Worm (Caenorhabditis elegans) whole organism, young adult: ENCODE measurements around the gene Y54G11A.3.

Experiments used
- B0261.1 ChIP-seq: sonication (generic microtip); optimal IDR thresholded peaks from 2 replicates; lab custom pipeline; 2016; ENCODE audit warnings: mild to moderate bottlenecking, missing genetic modification characterization, moderate library complexity, missing compliant biosample characterization
- F52B5.7 ChIP-seq: sonication (generic microtip); optimal IDR thresholded peaks from 2 replicates; lab custom pipeline; 2016; ENCODE audit warnings: mild to moderate bottlenecking, missing genetic modification characterization, missing compliant biosample characterization
- F55B11.4 ChIP-seq: sonication (generic microtip); optimal IDR thresholded peaks from 2 replicates; lab custom pipeline; 2016; ENCODE audit warnings: missing compliant biosample characterization, missing genetic modification characterization, borderline replicate concordance; ENCODE audit not compliant: insufficient read depth
- F57C9.4 ChIP-seq: sonication (generic microtip); optimal IDR thresholded peaks from 2 replicates; lab custom pipeline; 2017; ENCODE audit warnings: mild to moderate bottlenecking, missing genetic modification characterization, missing compliant biosample characterization
- T26A5.8 ChIP-seq: sonication (generic microtip); optimal IDR thresholded peaks from 2 replicates; lab custom pipeline; 2016; ENCODE audit warnings: missing genetic modification characterization, missing compliant biosample characterization
- Y53G8AR.9 ChIP-seq: fragments of 200-800 bp; sonication (Bioruptor generic); conservative IDR thresholded peaks from 2 replicates; pipeline ENCODE4 v1.3.6; 2022; ENCODE audit warnings: missing genetic modification reagents, missing genetic modification characterization, missing compliant biosample characterization
- Y67H2A.10 ChIP-seq: fragments of 200-800 bp; sonication (Bioruptor generic); conservative IDR thresholded peaks from 2 replicates; pipeline ENCODE4 v1.3.6; 2022; ENCODE audit warnings: missing genetic modification reagents, missing genetic modification characterization, missing compliant biosample characterization
- Y95B8A.8 ChIP-seq: fragments of 200-800 bp; sonication (Bioruptor generic); IDR thresholded peaks from 2 replicates; pipeline ENCODE4 v1.3.6; 2022; ENCODE audit warnings: missing genetic modification reagents, missing genetic modification characterization, missing compliant biosample characterization
- ZK185.1 ChIP-seq: sonication (generic microtip); optimal IDR thresholded peaks from 2 replicates; lab custom pipeline; 2016; ENCODE audit warnings: mild to moderate bottlenecking, missing genetic modification characterization, missing compliant biosample characterization; ENCODE audit not compliant: poor library complexity, severe bottlenecking
- akir-1 ChIP-seq: fragments of 200-800 bp; sonication (Bioruptor generic); optimal IDR thresholded peaks from 2 replicates; lab custom pipeline; 2018; ENCODE audit warnings: mild to moderate bottlenecking, missing genetic modification characterization, moderate library complexity, missing compliant biosample characterization
- attf-3 ChIP-seq: fragments of 200-800 bp; sonication (Bioruptor generic); conservative IDR thresholded peaks from 2 replicates; pipeline ENCODE4 v1.3.6; 2022; ENCODE audit warnings: missing genetic modification reagents, missing genetic modification characterization, missing compliant biosample characterization
- attf-5 ChIP-seq: fragments of 200-800 bp; sonication (Bioruptor generic); optimal IDR thresholded peaks from 2 replicates; lab custom pipeline; 2018; ENCODE audit warnings: mild to moderate bottlenecking, missing genetic modification characterization, missing compliant biosample characterization
- attf-6 ChIP-seq: fragments of 200-800 bp; sonication (Bioruptor generic); IDR thresholded peaks from 2 replicates; pipeline ENCODE4 v1.3.6; 2022; ENCODE audit warnings: missing genetic modification reagents, missing genetic modification characterization, missing compliant biosample characterization
- ceh-100 ChIP-seq: fragments of 200-800 bp; sonication (Bioruptor generic); IDR thresholded peaks from 2 replicates; pipeline ENCODE4 v1.3.6; 2022; ENCODE audit warnings: missing genetic modification reagents, missing genetic modification characterization, missing compliant biosample characterization
- ceh-91 ChIP-seq: fragments of 200-800 bp; sonication (Bioruptor generic); IDR thresholded peaks from 2 replicates; pipeline ENCODE4 v1.3.6; 2022; ENCODE audit warnings: missing genetic modification reagents, missing genetic modification characterization, missing compliant biosample characterization
- die-1 ChIP-seq: sonication (generic microtip); optimal IDR thresholded peaks from 2 replicates; lab custom pipeline; 2016; ENCODE audit warnings: missing genotype, mild to moderate bottlenecking, missing genetic modification characterization, missing compliant biosample characterization
- dox-1 ChIP-seq: fragments of 200-800 bp; sonication (Bioruptor generic); IDR thresholded peaks from 2 replicates; pipeline ENCODE4 v1.3.6; 2022; ENCODE audit warnings: missing genetic modification reagents, missing genetic modification characterization, missing compliant biosample characterization
- dpff-1 ChIP-seq: sonication (generic microtip); optimal IDR thresholded peaks from 2 replicates; lab custom pipeline; 2017; ENCODE audit warnings: mild to moderate bottlenecking, missing genetic modification characterization, missing compliant biosample characterization
- egl-44 ChIP-seq: fragments of 200-800 bp; sonication (Bioruptor generic); IDR thresholded peaks from 2 replicates; pipeline ENCODE4 v1.3.6; 2022; ENCODE audit warnings: missing genetic modification reagents, missing genetic modification characterization, missing compliant biosample characterization
- egrh-3 ChIP-seq: fragments of 200-800 bp; sonication (Bioruptor generic); IDR thresholded peaks from 2 replicates; pipeline ENCODE4 v1.3.6; 2022; ENCODE audit warnings: missing genetic modification reagents, missing genetic modification characterization, missing compliant biosample characterization
- ets-4 ChIP-seq: fragments of 200-800 bp; sonication (Bioruptor generic); optimal IDR thresholded peaks from 2 replicates; lab custom pipeline; 2018; ENCODE audit warnings: mild to moderate bottlenecking, missing genetic modification characterization, missing compliant biosample characterization
- fkh-3 ChIP-seq: sonication (generic microtip); optimal IDR thresholded peaks from 2 replicates; lab custom pipeline; 2016; ENCODE audit warnings: mild to moderate bottlenecking, missing genetic modification characterization, missing compliant biosample characterization
- hlh-12 ChIP-seq: sonication (generic microtip); optimal IDR thresholded peaks from 2 replicates; lab custom pipeline; 2016; ENCODE audit warnings: missing genetic modification characterization, missing compliant biosample characterization
- hsf-1 ChIP-seq: fragments of 200-800 bp; sonication (Bioruptor generic); IDR thresholded peaks from 2 replicates; pipeline ENCODE4 v1.3.6; 2022; ENCODE audit warnings: missing genetic modification reagents, missing genetic modification characterization, missing compliant biosample characterization
- lag-1 ChIP-seq: fragments of 200-800 bp; sonication (Bioruptor generic); IDR thresholded peaks from 2 replicates; pipeline ENCODE4 v1.3.6; 2022; ENCODE audit warnings: missing genetic modification reagents, missing genetic modification characterization, missing compliant biosample characterization
- lin-35 ChIP-seq, 3 experiments: fragments of 150-350 bp in 2 of 3; sonication (generic microtip) in 1 of 3; optimal IDR thresholded peaks; 2 replicates each; lab custom pipeline; 2014 to 2018; ENCODE audit warnings: missing biosample characterization in 3 of 3, missing genetic modification characterization in 3 of 3, missing genetic modification reagents in 3 of 3
- madf-3 ChIP-seq: fragments of 200-800 bp; sonication (Bioruptor generic); IDR thresholded peaks from 2 replicates; pipeline ENCODE4 v1.3.6; 2022; ENCODE audit warnings: missing genetic modification reagents, missing genetic modification characterization, missing compliant biosample characterization
- madf-6 ChIP-seq: fragments of 200-800 bp; sonication (Bioruptor generic); IDR thresholded peaks from 2 replicates; pipeline ENCODE4 v1.3.6; 2022; ENCODE audit warnings: missing genetic modification reagents, missing genetic modification characterization, missing compliant biosample characterization
- mel-28 ChIP-seq: sonication (generic microtip); optimal IDR thresholded peaks from 2 replicates; lab custom pipeline; 2016; ENCODE audit warnings: borderline replicate concordance, mild to moderate bottlenecking, missing genetic modification characterization, missing compliant biosample characterization
- mxl-1 ChIP-seq: sonication (generic microtip); optimal IDR thresholded peaks from 2 replicates; lab custom pipeline; 2016; ENCODE audit warnings: missing genetic modification characterization, missing compliant biosample characterization
- nfya-1 ChIP-seq: sonication (generic microtip); optimal IDR thresholded peaks from 2 replicates; lab custom pipeline; 2017; ENCODE audit warnings: antibody characterized with exemption, missing compliant biosample characterization, missing genetic modification characterization, borderline replicate concordance; ENCODE audit not compliant: insufficient read depth
- nfyb-1 ChIP-seq: fragments of 200-800 bp; sonication (Bioruptor generic); IDR thresholded peaks from 2 replicates; pipeline ENCODE4 v1.3.6; 2022; ENCODE audit warnings: missing genetic modification reagents, missing genetic modification characterization, missing compliant biosample characterization
- nhr-80 ChIP-seq: sonication (generic microtip); optimal IDR thresholded peaks from 2 replicates; lab custom pipeline; 2016; ENCODE audit warnings: missing genetic modification characterization, missing compliant biosample characterization
- pbrm-1 ChIP-seq: fragments of 200-800 bp; sonication (Bioruptor generic); IDR thresholded peaks from 2 replicates; pipeline ENCODE4 v1.3.6; 2022; ENCODE audit warnings: missing genetic modification reagents, missing genetic modification characterization, missing compliant biosample characterization
- rcor-1 ChIP-seq: fragments of 200-800 bp; sonication (Bioruptor generic); IDR thresholded peaks from 2 replicates; pipeline ENCODE4 v1.3.6; 2022; ENCODE audit warnings: missing genetic modification reagents, missing genetic modification characterization, missing compliant biosample characterization
- repo-1 ChIP-seq: sonication (generic microtip); optimal IDR thresholded peaks from 2 replicates; lab custom pipeline; 2017; ENCODE audit warnings: mild to moderate bottlenecking, missing genetic modification characterization, missing compliant biosample characterization
- snpc-1.3 ChIP-seq: sonication (generic microtip); optimal IDR thresholded peaks from 2 replicates; lab custom pipeline; 2017; ENCODE audit warnings: missing genetic modification characterization, mild to moderate bottlenecking, missing compliant biosample characterization, antibody characterized with exemption, moderate library complexity, missing genotype, missing genetic modification reagents; ENCODE audit not compliant: insufficient read depth
- snpc-3.4 ChIP-seq: sonication (generic microtip); optimal IDR thresholded peaks from 2 replicates; lab custom pipeline; 2017; ENCODE audit warnings: missing genetic modification characterization, mild to moderate bottlenecking, missing compliant biosample characterization, antibody characterized with exemption, moderate library complexity, missing genotype, missing genetic modification reagents
- snpc-4 ChIP-seq, 5 experiments: fragments of 150-350 bp in 1 of 5; sonication (generic microtip) in 4 of 5; optimal IDR thresholded peaks; 2 replicates each; lab custom pipeline; 2014 to 2018; ENCODE audit warnings: missing genetic modification characterization in 5 of 5, missing biosample characterization in 3 of 5, antibody characterized with exemption in 2 of 5, mild to moderate bottlenecking in 2 of 5, missing compliant biosample characterization in 2 of 5, missing genotype in 2 of 5, moderate library complexity in 2 of 5, missing genetic modification reagents in 1 of 5
- tbx-9 ChIP-seq: sonication (generic microtip); optimal IDR thresholded peaks from 2 replicates; lab custom pipeline; 2016; ENCODE audit warnings: borderline replicate concordance, missing genetic modification characterization, inconsistent platforms, missing compliant biosample characterization
- tlf-1 ChIP-seq: fragments of 200-800 bp; sonication (Bioruptor generic); optimal IDR thresholded peaks from 2 replicates; lab custom pipeline; 2018; ENCODE audit warnings: mild to moderate bottlenecking, missing genetic modification characterization, missing compliant biosample characterization
- unc-62 ChIP-seq: fragments of 150-350 bp; optimal IDR thresholded peaks from 2 replicates; lab custom pipeline; 2014; ENCODE audit warnings: missing biosample characterization, missing genetic modification reagents, missing genetic modification characterization
- ztf-18 ChIP-seq: sonication (generic microtip); optimal IDR thresholded peaks from 2 replicates; lab custom pipeline; 2016; ENCODE audit warnings: missing genotype, mild to moderate bottlenecking, missing genetic modification characterization, missing compliant biosample characterization
- ztf-22 ChIP-seq: fragments of 200-800 bp; sonication (Bioruptor generic); optimal IDR thresholded peaks from 2 replicates; lab custom pipeline; 2018; ENCODE audit warnings: mild to moderate bottlenecking, missing genetic modification characterization, moderate library complexity, missing compliant biosample characterization
- ztf-26 ChIP-seq: sonication (generic microtip); optimal IDR thresholded peaks from 2 replicates; lab custom pipeline; 2017; ENCODE audit warnings: missing genetic modification characterization, missing compliant biosample characterization
- ztf-28 ChIP-seq: fragments of 200-800 bp; sonication (Bioruptor generic); IDR thresholded peaks from 2 replicates; pipeline ENCODE4 v1.3.6; 2022; ENCODE audit warnings: missing genetic modification reagents, missing genetic modification characterization, missing compliant biosample characterization

Gene Y54G11A.3

ce11 chrII:14244457-14245254, 31.8 kb upstream of the Y54G11A.3 start (continued):
- peak; percentile 76 for TF ChIP-seq dox-1 (GFP tag; lab: Robert Waterston, UW)
- TF ChIP-seq egrh-3 (GFP tag; lab: Robert Waterston, UW) = no peak
- TF ChIP-seq T26A5.8 (tag; lab: Kevin White, UChicago) = no peak
- TF ChIP-seq fkh-3 = no peak
- no peak for TF ChIP-seq F57C9.4 (tag; lab: Kevin White, UChicago)
- no peak for TF ChIP-seq Y67H2A.10 (GFP tag; lab: Robert Waterston, UW)
- TF ChIP-seq ztf-26 (tag; lab: Kevin White, UChicago) = no peak
- TF ChIP-seq ets-4 (GFP tag; lab: Kevin White, UChicago) = no peak
- TF ChIP-seq pbrm-1 (GFP tag; lab: Robert Waterston, UW) = peak; percentile 70
- no peak for TF ChIP-seq akir-1
- TF ChIP-seq lin-35 (GFP tag; optimal IDR thresholded peaks at IDR 0.05; lab: Kevin White, UChicago) = peak in 1 of 3 experiments; percentile 12
- no peak for TF ChIP-seq attf-5 (GFP tag; lab: Kevin White, UChicago)
- TF ChIP-seq nhr-80 = peak; percentile 28
- no peak for TF ChIP-seq F55B11.4 (tag; lab: Kevin White, UChicago)
- no peak for TF ChIP-seq F52B5.7 (tag; lab: Kevin White, UChicago)
- no peak for TF ChIP-seq B0261.1 (tag; lab: Kevin White, UChicago)
- TF ChIP-seq ztf-28 (GFP tag; lab: Robert Waterston, UW) = peak; percentile 79; the same call in 1 of the 2 replicates
- TF ChIP-seq Y53G8AR.9 (GFP tag; lab: Robert Waterston, UW) = peak; percentile 32; the same call in 1 of the 2 replicates
- TF ChIP-seq dpff-1 (tag; lab: Kevin White, UChicago) = no peak
- TF ChIP-seq ceh-100 (GFP tag; lab: Robert Waterston, UW) = peak; percentile 68
- no peak for TF ChIP-seq ZK185.1 (tag; lab: Kevin White, UChicago)
- peak; percentile 77 for TF ChIP-seq hsf-1 (GFP tag; lab: Robert Waterston, UW)
- peak; percentile 70 for TF ChIP-seq ztf-18
- TF ChIP-seq lag-1 (GFP tag; lab: Robert Waterston, UW) = no peak
- TF ChIP-seq hlh-12 (tag; lab: Kevin White, UChicago) = no peak
- TF ChIP-seq mxl-1 (tag; lab: Kevin White, UChicago) = no peak
- TF ChIP-seq rcor-1 (GFP tag; lab: Robert Waterston, UW) = peak; percentile 82
- no peak for TF ChIP-seq nfya-1 (tag; lab: Kevin White, UChicago)
- TF ChIP-seq madf-3 (GFP tag; lab: Robert Waterston, UW) = 0 out of 2 replicates have a peak, but pooled peaks have one; percentile 73
- TF ChIP-seq mel-28 = no peak
- peak; percentile 99 for TF ChIP-seq madf-6 (GFP tag; lab: Robert Waterston, UW)
- peak; percentile 93 for TF ChIP-seq ceh-91
- no peak for TF ChIP-seq ztf-22 (GFP tag; lab: Kevin White, UChicago)
- TF ChIP-seq egl-44 (GFP tag; lab: Robert Waterston, UW) = no peak
- TF ChIP-seq unc-62 (GFP tag; lab: Kevin White, UChicago) = no peak
- no peak for TF ChIP-seq tbx-9 (tag; lab: Kevin White, UChicago)
- TF ChIP-seq attf-3 = no peak
- no peak for TF ChIP-seq nfyb-1 (GFP tag; lab: Robert Waterston, UW)
- no peak for TF ChIP-seq repo-1 (tag; lab: Kevin White, UChicago)
- no peak for TF ChIP-seq die-1 (tag; lab: Kevin White, UChicago)
- TF ChIP-seq snpc-1.3 (tag; lab: Kevin White, UChicago) = peak; percentile 86
- peak; percentile 75 for TF ChIP-seq attf-6 (GFP tag; lab: Robert Waterston, UW)
- peak; percentile 78; the same call in 1 of the 2 replicates for TF ChIP-seq Y95B8A.8 (GFP tag; lab: Robert Waterston, UW)
- peak; percentile 84 for TF ChIP-seq snpc-3.4 (tag; lab: Kevin White, UChicago)
- peak; percentile 73 for TF ChIP-seq tlf-1
- TF ChIP-seq snpc-4 (GFP tag; optimal IDR thresholded peaks at IDR 0.05; lab: Kevin White, UChicago) = no peak
- peak in 2 of 4 experiments; percentile 17 to 60 for TF ChIP-seq snpc-4 (tag; optimal IDR thresholded peaks at IDR 0.05; lab: Kevin White, UChicago)
